Worm (Caenorhabditis elegans): ENCODE results near the gene C42D4.18.

Gene C42D4.18

DNA sequence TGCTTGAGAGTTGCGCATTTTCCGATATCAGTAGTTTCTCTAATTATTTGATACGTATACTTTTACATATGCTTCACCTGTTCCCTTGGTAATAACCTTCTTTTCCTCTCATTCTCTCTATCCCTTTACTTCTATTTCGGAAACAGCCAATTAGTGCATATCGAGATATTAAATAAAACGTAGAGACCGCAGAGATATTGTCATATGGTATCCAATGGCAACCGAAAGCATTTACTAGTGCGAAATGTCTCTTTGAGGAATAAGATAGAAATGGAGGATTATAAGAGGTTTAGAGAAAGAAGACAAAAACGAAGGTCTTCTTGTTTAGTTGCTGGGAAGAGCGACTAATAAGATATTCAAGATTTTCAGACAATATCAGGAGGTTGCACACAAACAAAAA, 10.2 kb upstream of the C42D4.18 start, which contains the start of gene maph-9:
Gene maph-9, plus strand, starts transcription at position 273 of the 400 bp plus-strand sequence.
- TF ChIP-seq ztf-22 (GFP tag; optimal IDR thresholded peaks at IDR 0.05) (no peak), F57C9.4 (tag; optimal IDR thresholded peaks at IDR 0.05) (no peak), K12H6.12 (tag; optimal IDR thresholded peaks at IDR 0.05) (no peak), ceh-91 (GFP tag; IDR thresholded peaks at IDR 0.05) (no peak), unc-62 (GFP tag; optimal IDR thresholded peaks at IDR 0.05) (no peak), F57A8.1 (GFP tag; optimal IDR thresholded peaks at IDR 0.05) (no peak), let-526 (GFP tag; IDR thresholded peaks at IDR 0.05) (no peak), dpff-1 (tag; optimal IDR thresholded peaks at IDR 0.05) (no peak), nfya-1 (tag; optimal IDR thresholded peaks at IDR 0.05; ENCODE audit: borderline replicate concordance, insufficient read depth) (no peak)

DNA sequence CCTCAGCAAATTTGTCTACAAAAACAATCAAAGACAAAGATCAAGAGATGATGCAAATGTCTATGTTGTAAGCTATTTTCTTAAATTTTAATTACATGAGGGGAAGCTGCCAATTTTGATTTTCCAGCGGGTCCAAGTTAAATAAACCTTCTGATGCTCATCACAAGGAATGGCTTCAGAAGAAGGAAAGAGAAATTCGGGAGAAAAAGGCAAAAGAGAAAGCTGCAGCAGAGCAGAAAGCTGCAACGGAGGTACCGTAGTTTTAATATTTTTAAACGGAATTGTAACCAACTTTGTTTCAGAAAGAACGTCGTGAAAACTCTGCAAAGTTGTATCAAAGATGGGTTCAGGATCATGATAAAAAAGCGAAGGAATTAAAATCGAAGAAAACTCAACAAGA, 8.4 kb upstream of the C42D4.18 start:
- no peak for TF ChIP-seq hsf-1 (GFP tag; IDR thresholded peaks at IDR 0.05)
- TF ChIP-seq F39B2.1 (GFP tag; IDR thresholded peaks at IDR 0.05) = no peak
- TF ChIP-seq ZK185.1 (tag; optimal IDR thresholded peaks at IDR 0.05; ENCODE audit: poor library complexity, severe bottlenecking) = no peak
- no peak for TF ChIP-seq snpc-4 (GFP tag; optimal IDR thresholded peaks at IDR 0.05)
- TF ChIP-seq snpc-4 (tag; optimal IDR thresholded peaks at IDR 0.05) = no peak
- TF ChIP-seq atf-7 (tag; optimal IDR thresholded peaks at IDR 0.05) = no peak
- no peak for TF ChIP-seq ceh-27 (GFP tag; optimal IDR thresholded peaks at IDR 0.05)
- no peak for TF ChIP-seq pbrm-1 (GFP tag; IDR thresholded peaks at IDR 0.05)
- no peak for TF ChIP-seq Y67H2A.10 (GFP tag; conservative IDR thresholded peaks at IDR 0.05)
- TF ChIP-seq hmg-1.2 (GFP tag; IDR thresholded peaks at IDR 0.05) = no peak
- no peak for TF ChIP-seq mel-28 (tag; optimal IDR thresholded peaks at IDR 0.05; ENCODE audit: borderline replicate concordance)
- no peak for TF ChIP-seq nhr-179 (tag; optimal IDR thresholded peaks at IDR 0.05)

DNA sequence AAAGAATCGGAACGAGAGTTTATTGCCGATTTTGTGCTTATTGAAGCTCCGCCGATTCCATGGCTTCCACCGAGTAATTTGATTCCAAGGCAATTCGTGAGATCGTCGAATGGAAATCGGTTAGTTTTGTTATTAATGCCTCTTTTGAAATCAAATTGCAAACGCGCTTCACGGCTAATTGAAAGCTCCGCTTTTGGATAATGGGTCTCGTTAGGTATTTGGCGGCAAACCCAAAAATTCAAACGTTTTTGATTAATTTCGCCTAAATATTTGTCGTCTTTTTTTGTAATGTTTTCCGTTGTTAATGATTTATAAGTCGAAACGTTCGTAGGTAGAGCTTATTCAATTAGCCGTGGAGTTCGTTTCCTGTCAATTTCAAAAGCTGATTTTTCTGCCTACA, 7.0 kb upstream of the C42D4.18 start:
- TF ChIP-seq ceh-27 (GFP tag; optimal IDR thresholded peaks at IDR 0.05) (no peak), hrde-1 (tag; optimal IDR thresholded peaks at IDR 0.05; ENCODE audit: borderline replicate concordance) (peak; percentile 11), unc-62 (GFP tag; optimal IDR thresholded peaks at IDR 0.05) (no peak), Y53F4B.3 (GFP tag; IDR thresholded peaks at IDR 0.05) (no peak)

DNA sequence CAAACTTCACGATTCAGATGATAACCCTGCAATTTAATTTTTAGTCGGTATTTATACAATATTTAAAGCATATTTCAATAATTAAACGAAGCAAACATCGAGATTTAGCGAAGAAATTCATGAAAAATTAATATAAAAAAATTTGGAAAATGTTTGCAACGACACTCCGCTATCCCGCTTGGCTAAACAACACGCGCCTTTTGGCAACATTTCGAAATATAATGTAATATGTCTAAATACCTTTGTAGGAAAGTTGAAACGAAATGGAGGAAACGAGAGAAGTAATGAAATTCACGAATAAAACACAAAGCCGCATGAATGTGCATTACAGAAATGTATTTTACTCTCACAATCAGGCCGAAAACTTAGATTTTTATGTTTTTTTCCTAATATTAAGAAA, 860 bp upstream of the C42D4.18 start, which contains the start of gene rpc-1:
Gene rpc-1, minus strand, starts transcription at position 26 of the 400 bp plus-strand sequence.
- peak; percentile 43; the same call in 1 of the 2 replicates for TF ChIP-seq cebp-1 (GFP tag; IDR thresholded peaks at IDR 0.05)
- peak; percentile 88 for TF ChIP-seq cebp-1 (tag; optimal IDR thresholded peaks at IDR 0.05)
- no peak for TF ChIP-seq ccch-3 (GFP tag; optimal IDR thresholded peaks at IDR 0.05)
- TF ChIP-seq F10E7.11 (tag; optimal IDR thresholded peaks at IDR 0.05) = no peak
- peak; percentile 91 for TF ChIP-seq attf-3 (GFP tag; conservative IDR thresholded peaks at IDR 0.05)
- TF ChIP-seq F22D6.2 (tag; optimal IDR thresholded peaks at IDR 0.05) = no peak
- TF ChIP-seq ztf-26 (tag; optimal IDR thresholded peaks at IDR 0.05) = no peak
- TF ChIP-seq Y67H2A.10 (GFP tag; conservative IDR thresholded peaks at IDR 0.05) = no peak

DNA sequence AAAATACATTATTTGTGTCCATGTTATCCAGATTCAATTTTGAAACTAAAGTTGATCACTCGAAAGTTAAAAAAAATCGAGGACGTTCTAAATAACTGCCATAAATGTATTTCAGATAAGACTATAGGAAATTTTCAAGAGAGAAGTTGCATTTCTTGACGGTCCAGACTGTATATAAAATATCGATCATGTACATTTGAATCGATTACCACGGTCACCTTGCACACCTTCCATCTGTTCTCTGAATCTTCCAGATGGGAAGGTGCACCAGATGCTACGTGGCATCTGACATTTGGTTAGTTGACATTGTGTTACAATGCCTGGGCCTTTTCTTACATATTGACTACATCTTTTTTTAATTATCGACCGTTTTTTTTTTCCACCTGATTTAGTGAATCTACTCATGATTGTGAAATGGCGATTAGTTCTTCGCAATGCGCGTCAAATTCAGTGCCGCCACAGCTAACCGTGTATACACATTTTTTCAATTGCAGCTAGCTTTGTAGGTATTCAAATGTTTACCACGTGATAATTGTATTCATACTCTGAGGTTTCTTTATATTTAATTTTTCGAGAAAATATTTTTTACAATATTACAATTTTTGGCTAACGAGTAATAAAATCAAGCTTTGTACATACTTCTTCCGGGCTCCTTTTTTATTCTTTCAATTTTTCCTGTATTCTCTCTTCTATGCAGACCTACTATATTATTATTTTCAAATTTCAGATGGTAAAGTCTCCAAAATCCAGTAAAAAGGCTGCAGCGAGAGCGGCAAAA, 1.6 kb downstream of the C42D4.18 start, which contains the start of gene skr-16:
Gene skr-16, plus strand, starts transcription at position 728 of the 778 bp plus-strand sequence.
- no peak for TF ChIP-seq ceh-100 (GFP tag; IDR thresholded peaks at IDR 0.05)
- no peak for TF ChIP-seq K11D2.4 (GFP tag; IDR thresholded peaks at IDR 0.05)
- no peak for TF ChIP-seq B0035.1 (tag; optimal IDR thresholded peaks at IDR 0.05)
- TF ChIP-seq F57A8.1 (GFP tag; optimal IDR thresholded peaks at IDR 0.05) = no peak
- no peak for TF ChIP-seq T07F8.4 (tag; optimal IDR thresholded peaks at IDR 0.05)
- TF ChIP-seq T26A5.8 (tag; optimal IDR thresholded peaks at IDR 0.05) = no peak
- TF ChIP-seq B0019.2 (GFP tag; conservative IDR thresholded peaks at IDR 0.05) = no peak
- no peak for TF ChIP-seq nfya-2 (GFP tag; IDR thresholded peaks at IDR 0.05)

Data from whole organism, young adult.